Worm (Caenorhabditis elegans): ENCODE measurements around the gene F56A11.6.

ce11 chrIV:605431-605830 is 23.4 kb upstream of the F56A11.6 start:
- no peak for TF ChIP-seq ztf-11 (tag; optimal IDR thresholded peaks at IDR 0.05)
- no peak for TF ChIP-seq hlh-1 (tag; optimal IDR thresholded peaks at IDR 0.05)
- no peak for TF ChIP-seq unc-39 (tag; optimal IDR thresholded peaks at IDR 0.05)
- no peak for TF ChIP-seq nhr-28 (tag; optimal IDR thresholded peaks at IDR 0.05)
- TF ChIP-seq ham-2 (GFP tag; optimal IDR thresholded peaks at IDR 0.05): no peak
- no peak for TF ChIP-seq snpc-4 (tag; optimal IDR thresholded peaks at IDR 0.05)
